Fruit fly (Drosophila melanogaster): ENCODE measurements around the gene CG6503.
A peak's percentile ranks its signal among the peaks of the same experiment; 100 is the strongest.

The CG6503 gene

dm6 chr3R:26425005-26425404 lies at the start of gene CG6503:
CG6503 (minus strand) TSS chr3R:26425105.
- TF ChIP-seq noc (tag; optimal IDR thresholded peaks at IDR 0.05) = no peak

dm6 chr3R:26465121-26465520 lies 40.2 kb upstream of the CG6503 start:
- no peak for TF ChIP-seq noc (tag; optimal IDR thresholded peaks at IDR 0.05)

- TF ChIP-seq noc (tag; optimal IDR thresholded peaks at IDR 0.05) = no peak
These were observed 39.5 kb upstream of the CG6503 start for dm6 chr3R:26464370-26464769.

- TF ChIP-seq noc (tag; optimal IDR thresholded peaks at IDR 0.05) = no peak
These were observed 38.7 kb upstream of the CG6503 start for dm6 chr3R:26463558-26463957.

dm6 chr3R:26463146-26463545 lies 38.2 kb upstream of the CG6503 start:
- TF ChIP-seq noc (tag; optimal IDR thresholded peaks at IDR 0.05) = no peak

- TF ChIP-seq noc (tag; optimal IDR thresholded peaks at IDR 0.05) = no peak
These were observed 37.5 kb upstream of the CG6503 start for dm6 chr3R:26462173-26462959.

dm6 chr3R:26461226-26461805 lies 36.4 kb upstream of the CG6503 start, which contains the start of gene CG5455:
CG5455 (plus strand) TSS chr3R:26461527.
- peak; percentile 64 for TF ChIP-seq noc (tag; optimal IDR thresholded peaks at IDR 0.05)

dm6 chr3R:26457949-26458348 lies 33.0 kb upstream of the CG6503 start, which contains the start of gene CG14238:
CG14238 (plus strand) TSS chr3R:26458249.
- no peak for TF ChIP-seq noc (tag; optimal IDR thresholded peaks at IDR 0.05)

- TF ChIP-seq noc (tag; optimal IDR thresholded peaks at IDR 0.05) = no peak
These were observed 31.7 kb upstream of the CG6503 start, which contains the start of gene CG14237 for dm6 chr3R:26456577-26456976. CG14237 (plus strand) TSS chr3R:26456877.

dm6 chr3R:26455838-26456237 lies 30.9 kb upstream of the CG6503 start, which contains the start of gene Pdf:
Pdf (minus strand) TSS chr3R:26456141.
- TF ChIP-seq noc (tag; optimal IDR thresholded peaks at IDR 0.05) = no peak

dm6 chr3R:26454494-26454893 lies 29.6 kb upstream of the CG6503 start, which contains the start of gene CG43117:
CG43117 (plus strand) TSS chr3R:26454794.
- TF ChIP-seq noc (tag; optimal IDR thresholded peaks at IDR 0.05) = no peak

- TF ChIP-seq noc (tag; optimal IDR thresholded peaks at IDR 0.05) = no peak
These were observed 27.4 kb upstream of the CG6503 start, which contains the start of gene CG5447 for dm6 chr3R:26452345-26452744. CG5447 (plus strand) TSS chr3R:26452534.

- no peak for TF ChIP-seq noc (tag; optimal IDR thresholded peaks at IDR 0.05)
These were observed 25.5 kb upstream of the CG6503 start, which contains the start of gene Hex-t2 for dm6 chr3R:26450371-26450770. Hex-t2 (plus strand) TSS chr3R:26450671.

- TF ChIP-seq noc (tag; optimal IDR thresholded peaks at IDR 0.05) = no peak
These were observed 23.9 kb upstream of the CG6503 start, which contains the start of gene Hex-t1 for dm6 chr3R:26448779-26449178. Hex-t1 (plus strand) TSS chr3R:26449079.

- no peak for TF ChIP-seq noc (tag; optimal IDR thresholded peaks at IDR 0.05)
These were observed 19.1 kb upstream of the CG6503 start for dm6 chr3R:26443875-26444511.

dm6 chr3R:26443343-26443742 lies 18.4 kb upstream of the CG6503 start:
- TF ChIP-seq noc (tag; optimal IDR thresholded peaks at IDR 0.05) = no peak
